Worm (Caenorhabditis elegans) whole organism, L4/young adult: Measurements from ENCODE around the gene T02B11.4.

Source experiments
- W03F9.2 ChIP-seq: fragments of 150-350 bp; optimal IDR thresholded peaks from 2 replicates; lab custom pipeline; 2014; ENCODE audit warnings: missing biosample characterization, missing genetic modification characterization
- dao-5 ChIP-seq: sonication (generic microtip); optimal IDR thresholded peaks from 2 replicates; lab custom pipeline; 2016; ENCODE audit warnings: missing genotype, missing genetic modification characterization, moderate library complexity, missing compliant biosample characterization

DNA sequence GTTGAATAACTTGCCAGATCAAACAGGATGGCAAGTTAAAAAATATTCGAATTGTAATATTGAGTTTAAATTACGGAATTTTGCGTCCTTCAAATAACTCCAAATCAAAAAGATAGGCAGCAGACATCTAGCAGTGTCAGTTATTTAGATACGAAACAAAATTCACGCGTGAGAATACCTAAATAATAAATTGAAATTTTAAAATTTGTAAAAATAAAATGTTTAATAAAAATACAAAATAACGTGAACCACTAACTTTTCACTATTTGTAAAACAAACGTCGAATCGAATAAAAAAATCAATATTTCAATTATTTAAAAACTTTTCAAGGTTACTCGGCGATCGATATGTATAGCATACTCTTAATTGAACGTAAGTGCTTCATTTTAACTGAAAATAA, 5.0 kb upstream of the T02B11.4 start, which contains the start of gene T02B11.9:
- TF ChIP-seq dao-5 (tag; lab: Kevin White, UChicago) (no peak), W03F9.2 (tag; lab: Kevin White, UChicago) (no peak)
